Worm (Caenorhabditis elegans) whole organism, young adult: ENCODE measurements around the gene T04H1.13.
A peak's percentile ranks its signal among the peaks of the same experiment; 100 is the strongest.

ENCODE experiments used
- B0035.1 ChIP-seq: sonication (generic microtip); optimal IDR thresholded peaks from 2 replicates; lab custom pipeline; 2016; ENCODE audit warnings: missing genetic modification characterization, mild to moderate bottlenecking, missing compliant biosample characterization, missing genotype, missing genetic modification reagents
- T26A5.8 ChIP-seq: sonication (generic microtip); optimal IDR thresholded peaks from 2 replicates; lab custom pipeline; 2016; ENCODE audit warnings: missing genetic modification characterization, missing compliant biosample characterization
- ZK185.1 ChIP-seq: sonication (generic microtip); optimal IDR thresholded peaks from 2 replicates; lab custom pipeline; 2016; ENCODE audit warnings: mild to moderate bottlenecking, missing genetic modification characterization, missing compliant biosample characterization; ENCODE audit not compliant: poor library complexity, severe bottlenecking
- atf-7 ChIP-seq: sonication (generic microtip); optimal IDR thresholded peaks from 2 replicates; lab custom pipeline; 2017; ENCODE audit warnings: mild to moderate bottlenecking, missing genetic modification characterization, missing compliant biosample characterization
- athp-1 ChIP-seq: sonication (generic microtip); optimal IDR thresholded peaks from 2 replicates; lab custom pipeline; 2017; ENCODE audit warnings: mild to moderate bottlenecking, missing genetic modification characterization, missing compliant biosample characterization
- attf-3 ChIP-seq: fragments of 200-800 bp; sonication (Bioruptor generic); conservative IDR thresholded peaks from 2 replicates; pipeline ENCODE4 v1.3.6; 2022; ENCODE audit warnings: missing genetic modification reagents, missing genetic modification characterization, missing compliant biosample characterization
- attf-6 ChIP-seq: fragments of 200-800 bp; sonication (Bioruptor generic); IDR thresholded peaks from 2 replicates; pipeline ENCODE4 v1.3.6; 2022; ENCODE audit warnings: missing genetic modification reagents, missing genetic modification characterization, missing compliant biosample characterization
- bed-1 ChIP-seq: fragments of 200-800 bp; sonication (Bioruptor generic); IDR thresholded peaks from 2 replicates; pipeline ENCODE4 v1.3.6; 2022; ENCODE audit warnings: missing genetic modification reagents, missing genetic modification characterization, missing compliant biosample characterization
- ccch-3 ChIP-seq: fragments of 200-800 bp; sonication (Bioruptor generic); optimal IDR thresholded peaks from 2 replicates; lab custom pipeline; 2018; ENCODE audit warnings: mild to moderate bottlenecking, missing genetic modification characterization, missing compliant biosample characterization
- cebp-1 ChIP-seq, 2 experiments: fragments of 200-800 bp in 1 of 2; sonication (Bioruptor generic) in 1 of 2; sonication (generic microtip) in 1 of 2; IDR thresholded peaks in 1 of 2; optimal IDR thresholded peaks in 1 of 2; 2 replicates each; pipeline versions ENCODE4 v1.3.6 to Lab custom; 2017 to 2022; ENCODE audit warnings: missing compliant biosample characterization in 2 of 2, missing genetic modification characterization in 2 of 2, mild to moderate bottlenecking in 1 of 2, missing genetic modification reagents in 1 of 2, moderate library complexity in 1 of 2
- ceh-27 ChIP-seq: fragments of 200-800 bp; sonication (Bioruptor generic); optimal IDR thresholded peaks from 2 replicates; lab custom pipeline; 2018; ENCODE audit warnings: mild to moderate bottlenecking, missing genetic modification characterization, moderate library complexity, missing compliant biosample characterization
- dox-1 ChIP-seq: fragments of 200-800 bp; sonication (Bioruptor generic); IDR thresholded peaks from 2 replicates; pipeline ENCODE4 v1.3.6; 2022; ENCODE audit warnings: missing genetic modification reagents, missing genetic modification characterization, missing compliant biosample characterization
- dpff-1 ChIP-seq: sonication (generic microtip); optimal IDR thresholded peaks from 2 replicates; lab custom pipeline; 2017; ENCODE audit warnings: mild to moderate bottlenecking, missing genetic modification characterization, missing compliant biosample characterization
- dpl-1 ChIP-seq: fragments of 150-350 bp; optimal IDR thresholded peaks from 2 replicates; lab custom pipeline; 2014; ENCODE audit warnings: missing biosample characterization, missing genetic modification reagents, missing genetic modification characterization
- fkh-3 ChIP-seq: sonication (generic microtip); optimal IDR thresholded peaks from 2 replicates; lab custom pipeline; 2016; ENCODE audit warnings: mild to moderate bottlenecking, missing genetic modification characterization, missing compliant biosample characterization
- hlh-12 ChIP-seq: sonication (generic microtip); optimal IDR thresholded peaks from 2 replicates; lab custom pipeline; 2016; ENCODE audit warnings: missing genetic modification characterization, missing compliant biosample characterization
- hlh-26 ChIP-seq: fragments of 200-800 bp; sonication (Bioruptor generic); conservative IDR thresholded peaks from 2 replicates; pipeline ENCODE4 v1.3.6; 2022; ENCODE audit warnings: missing genetic modification reagents, missing genetic modification characterization, missing compliant biosample characterization
- hsf-1 ChIP-seq: fragments of 200-800 bp; sonication (Bioruptor generic); IDR thresholded peaks from 2 replicates; pipeline ENCODE4 v1.3.6; 2022; ENCODE audit warnings: missing genetic modification reagents, missing genetic modification characterization, missing compliant biosample characterization
- let-607 ChIP-seq, 2 experiments: fragments of 200-800 bp in 1 of 2; sonication (Bioruptor generic) in 1 of 2; sonication (generic microtip) in 1 of 2; optimal IDR thresholded peaks; 2 replicates each; lab custom pipeline; 2016 to 2018; ENCODE audit warnings: mild to moderate bottlenecking in 2 of 2, missing compliant biosample characterization in 2 of 2, missing genetic modification characterization in 2 of 2, moderate library complexity in 2 of 2, missing genotype in 1 of 2
- lin-26 ChIP-seq: fragments of 200-800 bp; sonication (Bioruptor generic); IDR thresholded peaks from 2 replicates; pipeline ENCODE4 v1.3.6; 2022; ENCODE audit warnings: missing genetic modification reagents, missing genetic modification characterization, missing compliant biosample characterization
- lsl-1 ChIP-seq: fragments of 200-800 bp; sonication (Bioruptor generic); optimal IDR thresholded peaks from 2 replicates; lab custom pipeline; 2018; ENCODE audit warnings: mild to moderate bottlenecking, missing genetic modification characterization, moderate library complexity, missing compliant biosample characterization
- mxl-1 ChIP-seq: sonication (generic microtip); optimal IDR thresholded peaks from 2 replicates; lab custom pipeline; 2016; ENCODE audit warnings: missing genetic modification characterization, missing compliant biosample characterization
- nfyb-1 ChIP-seq: fragments of 200-800 bp; sonication (Bioruptor generic); IDR thresholded peaks from 2 replicates; pipeline ENCODE4 v1.3.6; 2022; ENCODE audit warnings: missing genetic modification reagents, missing genetic modification characterization, missing compliant biosample characterization
- nhr-179 ChIP-seq: sonication (generic microtip); optimal IDR thresholded peaks from 2 replicates; lab custom pipeline; 2016; ENCODE audit warnings: mild to moderate bottlenecking, missing genetic modification characterization, missing compliant biosample characterization
- pbrm-1 ChIP-seq: fragments of 200-800 bp; sonication (Bioruptor generic); IDR thresholded peaks from 2 replicates; pipeline ENCODE4 v1.3.6; 2022; ENCODE audit warnings: missing genetic modification reagents, missing genetic modification characterization, missing compliant biosample characterization
- sea-2 ChIP-seq: fragments of 200-800 bp; sonication (Bioruptor generic); IDR thresholded peaks from 2 replicates; pipeline ENCODE4 v1.3.6; 2022; ENCODE audit warnings: missing genetic modification characterization, missing compliant biosample characterization
- snpc-1.1 ChIP-seq: sonication (generic microtip); optimal IDR thresholded peaks from 2 replicates; lab custom pipeline; 2017; ENCODE audit warnings: missing genetic modification characterization, mild to moderate bottlenecking, missing compliant biosample characterization, antibody characterized with exemption, moderate library complexity, missing genotype, missing genetic modification reagents; ENCODE audit not compliant: insufficient read depth
- snpc-1.3 ChIP-seq: sonication (generic microtip); optimal IDR thresholded peaks from 2 replicates; lab custom pipeline; 2017; ENCODE audit warnings: missing genetic modification characterization, mild to moderate bottlenecking, missing compliant biosample characterization, antibody characterized with exemption, moderate library complexity, missing genotype, missing genetic modification reagents; ENCODE audit not compliant: insufficient read depth
- zfh-2 ChIP-seq: fragments of 200-800 bp; sonication (Bioruptor generic); conservative IDR thresholded peaks from 2 replicates; pipeline ENCODE4 v1.3.6; 2022; ENCODE audit warnings: missing genetic modification reagents, missing genetic modification characterization, missing compliant biosample characterization
- ztf-6 ChIP-seq: fragments of 200-800 bp; sonication (Bioruptor generic); IDR thresholded peaks from 2 replicates; pipeline ENCODE4 v1.3.6; 2022; ENCODE audit warnings: missing genetic modification reagents, missing genetic modification characterization, missing compliant biosample characterization

T04H1.13 gene

DNA sequence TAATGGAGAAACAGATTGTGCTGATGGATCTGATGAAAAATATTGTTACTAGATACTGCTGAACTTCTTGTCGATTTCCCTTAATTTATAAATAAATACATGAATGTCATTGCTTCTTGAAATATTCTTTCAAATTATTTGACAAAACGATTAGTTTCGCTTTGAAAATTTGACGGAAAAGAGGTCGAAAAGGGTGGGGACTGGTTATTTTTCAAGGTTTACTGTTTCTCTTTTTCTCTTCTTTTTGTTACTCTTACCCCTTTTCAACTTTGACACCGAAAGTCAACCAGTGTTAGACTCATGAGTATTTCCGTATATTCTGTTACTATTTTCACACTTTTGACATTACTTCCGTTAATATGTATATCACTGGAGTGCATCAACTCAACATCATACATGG lies 10.5 kb upstream of the T04H1.13 start, which contains the start of gene T04H1.12:
Gene T04H1.12, plus strand, starts transcription at position 301 of the 400 bp plus-strand sequence.
- TF ChIP-seq dpff-1 (tag; lab: Kevin White, UChicago) (no peak), sea-2 (GFP tag; lab: Robert Waterston, UW) (no peak), athp-1 (tag; lab: Kevin White, UChicago) (no peak)

- TF ChIP-seq nhr-179 (no peak), mxl-1 (tag; lab: Kevin White, UChicago) (no peak), hlh-26 (GFP tag; lab: Robert Waterston, UW) (no peak), ceh-27 (GFP tag; lab: Kevin White, UChicago) (no peak), zfh-2 (no peak), snpc-1.1 (no peak), lin-26 (no peak), let-607 (tag; optimal IDR thresholded peaks at IDR 0.05; lab: Kevin White, UChicago) (no peak), ccch-3 (GFP tag; lab: Kevin White, UChicago) (no peak), B0035.1 (tag; lab: Kevin White, UChicago) (no peak), snpc-1.3 (tag; lab: Kevin White, UChicago) (no peak), hsf-1 (GFP tag; lab: Robert Waterston, UW) (no peak)
- TF ChIP-seq, all 124 proteins: peak for 0
These were observed 7.4 kb upstream of the T04H1.13 start, which contains the start of gene lrx-1 for ce11 chrV:12252272-12252671. lrx-1 (plus strand) TSS chrV:12252572.

- TF ChIP-seq ZK185.1 (tag; lab: Kevin White, UChicago): no peak
- TF ChIP-seq nfyb-1 (GFP tag; lab: Robert Waterston, UW): no peak
- TF ChIP-seq hlh-12 (tag; lab: Kevin White, UChicago): no peak
These were observed 6.2 kb upstream of the T04H1.13 start, which contains the start of gene T04H1.5 for ce11 chrV:12251041-12251440. T04H1.5 (plus strand) TSS chrV:12251341.

DNA sequence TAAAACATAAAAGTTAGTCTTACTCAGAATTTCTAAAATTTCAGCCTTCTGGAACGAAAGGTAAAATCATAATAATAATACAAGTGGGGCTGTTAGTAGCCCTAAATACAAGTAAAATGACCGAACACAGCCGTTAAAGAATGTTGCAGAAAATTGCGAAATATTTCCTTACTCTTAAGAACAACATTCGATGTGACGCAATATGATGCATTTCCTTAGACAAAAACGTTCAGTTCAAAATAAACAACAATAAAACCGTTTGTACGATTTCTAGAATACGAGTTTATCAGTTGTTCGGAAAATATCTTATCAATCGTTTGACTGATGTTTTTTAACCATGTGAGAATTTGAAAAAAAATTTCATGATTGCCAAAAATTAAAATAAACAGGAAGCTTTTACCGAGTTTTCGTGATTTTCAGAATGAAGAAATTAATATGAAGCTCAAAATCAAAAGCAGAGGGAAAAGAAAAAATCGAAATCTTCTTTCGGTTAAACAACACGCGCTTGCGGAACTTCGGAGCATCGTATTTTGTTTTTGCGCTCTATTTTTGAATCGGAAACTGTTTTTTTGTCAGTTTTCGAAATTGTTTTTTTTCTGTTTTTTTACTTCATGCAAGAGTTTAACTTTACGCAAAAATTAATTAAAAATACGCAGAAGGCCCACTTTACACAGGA lies 1.1 kb upstream of the T04H1.13 start:
- TF ChIP-seq cebp-1 (GFP tag; IDR thresholded peaks at IDR 0.05; lab: Robert Waterston, UW) (peak; percentile 77; the same call in 1 of the 2 replicates), cebp-1 (tag; optimal IDR thresholded peaks at IDR 0.05; lab: Kevin White, UChicago) (peak; percentile 94), attf-3 (peak; percentile 90), dpl-1 (no peak), pbrm-1 (GFP tag; lab: Robert Waterston, UW) (no peak)

DNA sequence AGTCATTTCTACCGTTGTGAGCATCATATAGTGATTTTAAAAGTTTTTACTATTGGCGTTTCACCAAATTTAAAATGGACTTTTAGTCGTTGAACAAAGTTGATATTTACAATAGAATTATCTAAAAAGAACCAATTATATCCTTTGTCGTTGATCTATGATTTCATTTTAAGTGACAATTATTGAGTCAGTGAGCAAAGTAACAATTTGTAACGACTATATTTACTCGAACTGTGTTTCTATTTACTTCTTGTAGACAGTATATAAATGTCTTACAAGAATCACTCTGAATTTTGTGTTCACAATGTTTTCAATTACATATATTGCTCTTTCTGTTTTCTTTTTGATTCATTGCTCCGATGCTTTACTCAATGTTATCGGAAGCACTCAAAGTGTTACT lies 3.7 kb downstream of the T04H1.13 start, which contains the start of gene ttr-22:
Gene ttr-22, plus strand, starts transcription at position 301 of the 400 bp plus-strand sequence.
- TF ChIP-seq attf-3: no peak
- TF ChIP-seq hlh-26 (GFP tag; lab: Robert Waterston, UW): no peak
- no peak for TF ChIP-seq attf-6
- no peak for TF ChIP-seq bed-1 (GFP tag; lab: Robert Waterston, UW)
- TF ChIP-seq T26A5.8 (tag; lab: Kevin White, UChicago): no peak
- no peak for TF ChIP-seq fkh-3

DNA sequence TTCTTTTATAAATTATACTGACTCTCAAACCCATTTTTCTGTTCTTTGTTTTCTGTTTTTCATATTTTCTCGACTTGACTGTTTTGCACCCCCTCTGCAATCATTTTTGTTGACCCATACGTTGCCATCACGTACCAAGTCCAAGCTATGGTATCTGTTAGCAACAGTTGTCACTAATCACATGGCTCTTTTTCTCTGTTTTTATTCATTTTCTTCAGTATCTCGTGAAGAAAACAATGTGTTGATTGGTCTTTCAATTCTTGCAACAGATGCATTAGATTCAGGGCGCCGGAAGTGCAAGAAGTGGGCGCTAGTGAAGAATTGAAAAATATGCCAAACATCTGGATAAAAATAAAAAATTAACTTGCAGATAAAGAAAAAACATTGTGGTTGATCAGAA lies 9.3 kb downstream of the T04H1.13 start:
- TF ChIP-seq dox-1 (GFP tag; lab: Robert Waterston, UW) (no peak), atf-7 (tag; lab: Kevin White, UChicago) (no peak), ztf-6 (GFP tag; lab: Robert Waterston, UW) (no peak), lsl-1 (no peak), hsf-1 (GFP tag; lab: Robert Waterston, UW) (no peak)
